Worm (Caenorhabditis elegans) whole organism, early embryonic: ENCODE measurements around the gene srsx-22.

ENCODE experiments used
- ama-1 ChIP-seq: fragments of 150-350 bp; optimal IDR thresholded peaks from 2 replicates; lab custom pipeline; 2014
- scrt-1 ChIP-seq: fragments of 200-800 bp; sonication (Bioruptor generic); IDR thresholded peaks from 2 replicates; pipeline ENCODE4 v1.3.6; 2022; ENCODE audit warnings: missing genetic modification characterization, missing compliant biosample characterization
- tbx-37 ChIP-seq: fragments of 200-800 bp; sonication (Bioruptor generic); conservative IDR thresholded peaks from 2 replicates; pipeline ENCODE4 v1.3.6; 2022; ENCODE audit warnings: missing genetic modification reagents, missing genetic modification characterization, missing compliant biosample characterization

ce11 chrV:8345436-8345835, 6.0 kb upstream of the srsx-22 start, which contains the start of gene C08D8.1:
- TF ChIP-seq scrt-1 (GFP tag; lab: Robert Waterston, UW), result no peak
- no peak for TF ChIP-seq tbx-37
- no peak for TF ChIP-seq ama-1
